Fruit fly (Drosophila melanogaster) whole organism, embryonic: ENCODE data around the gene unc-4.
A peak's percentile ranks its signal among the peaks of the same experiment; 100 is the strongest.

Experiments
- Bgb ChIP-seq: fragments of 200-800 bp; sonication (Bioruptor generic); IDR thresholded peaks from 2 replicates; pipeline ENCODE4 v1.3.6; 2022; ENCODE audit warnings: missing biosample characterization, missing genetic modification characterization; ENCODE audit not compliant: partially characterized antibody
- CG10979 ChIP-seq: fragments of 200-800 bp; sonication (Bioruptor generic); optimal IDR thresholded peaks from 2 replicates; lab custom pipeline; 2018; ENCODE audit warnings: missing biosample characterization, mild to moderate bottlenecking, missing genetic modification characterization, moderate library complexity
- CG11398 ChIP-seq: fragments of 200-800 bp; sonication (Bioruptor generic); optimal IDR thresholded peaks from 2 replicates; lab custom pipeline; 2016; ENCODE audit warnings: missing biosample characterization, missing genetic modification characterization
- CG12104 ChIP-seq: fragments of 200-800 bp; sonication (Bioruptor generic); optimal IDR thresholded peaks from 3 replicates; lab custom pipeline; 2016; ENCODE audit warnings: missing biosample characterization, missing genetic modification characterization
- CG15011 ChIP-seq: fragments of 200-800 bp; sonication (Bioruptor generic); optimal IDR thresholded peaks from 3 replicates; lab custom pipeline; 2018; ENCODE audit warnings: missing biosample characterization, mild to moderate bottlenecking, missing genetic modification characterization
- CG15269 ChIP-seq: fragments of 200-800 bp; sonication (Bioruptor generic); optimal IDR thresholded peaks from 2 replicates; lab custom pipeline; 2018; ENCODE audit warnings: missing biosample characterization, mild to moderate bottlenecking, missing genetic modification characterization, moderate library complexity
- CG1529 ChIP-seq: fragments of 200-800 bp; sonication (Bioruptor generic); optimal IDR thresholded peaks from 3 replicates; lab custom pipeline; 2018; ENCODE audit warnings: missing biosample characterization, missing genetic modification characterization
- CG16815 ChIP-seq: fragments of 200-800 bp; sonication (Bioruptor generic); optimal IDR thresholded peaks from 3 replicates; lab custom pipeline; 2017; ENCODE audit warnings: missing biosample characterization, mild to moderate bottlenecking, missing genetic modification characterization
- CG17568 ChIP-seq: fragments of 200-800 bp; sonication (Bioruptor generic); optimal IDR thresholded peaks from 2 replicates; lab custom pipeline; 2018; ENCODE audit warnings: missing biosample characterization, mild to moderate bottlenecking, missing genetic modification characterization, moderate library complexity
- CG2889 ChIP-seq: fragments of 200-800 bp; sonication (Bioruptor generic); IDR thresholded peaks from 3 replicates; pipeline ENCODE4 v1.3.6; 2022; ENCODE audit warnings: missing biosample characterization, missing genetic modification characterization
- CG30403 ChIP-seq: fragments of 200-800 bp; sonication (Bioruptor generic); optimal IDR thresholded peaks from 3 replicates; lab custom pipeline; 2016; ENCODE audit warnings: missing biosample characterization, missing genetic modification characterization
- CG30431 ChIP-seq: fragments of 200-800 bp; sonication (Bioruptor generic); optimal IDR thresholded peaks from 2 replicates; lab custom pipeline; 2017; ENCODE audit warnings: missing biosample characterization, missing genetic modification characterization
- CG32772 ChIP-seq: fragments of 200-800 bp; sonication (Bioruptor generic); IDR thresholded peaks from 2 replicates; pipeline ENCODE4 v1.3.6; 2022; ENCODE audit warnings: missing biosample characterization, missing genetic modification characterization
- CG34422 ChIP-seq: fragments of 200-800 bp; sonication (Bioruptor generic); IDR thresholded peaks from 3 replicates; pipeline ENCODE4 v1.3.6; 2022; ENCODE audit warnings: missing biosample characterization, missing genetic modification characterization
- CG3726 ChIP-seq: fragments of 200-800 bp; sonication (Bioruptor generic); IDR thresholded peaks from 3 replicates; pipeline ENCODE4, ENCODE4 v1.3.6; 2022; ENCODE audit warnings: missing biosample characterization, missing genetic modification characterization
- CG4328 ChIP-seq: fragments of 200-800 bp; sonication (Bioruptor generic); optimal IDR thresholded peaks from 3 replicates; lab custom pipeline; 2017; ENCODE audit warnings: missing biosample characterization, missing genetic modification reagents, missing genetic modification characterization
- CG5953 ChIP-seq: fragments of 200-800 bp; sonication (Bioruptor generic); IDR thresholded peaks from 2 replicates; pipeline ENCODE4 v1.3.6; 2022; ENCODE audit warnings: missing biosample characterization, missing genetic modification characterization
- CG6689 ChIP-seq: fragments of 200-800 bp; sonication (Bioruptor generic); IDR thresholded peaks from 2 replicates; pipeline ENCODE4 v1.3.6; 2022; ENCODE audit warnings: missing biosample characterization, missing genetic modification characterization
- CG6791 ChIP-seq: fragments of 200-800 bp; sonication (Bioruptor generic); IDR thresholded peaks from 3 replicates; pipeline ENCODE4 v1.3.6; 2022; ENCODE audit warnings: missing biosample characterization, missing genetic modification characterization; ENCODE audit not compliant: partially characterized antibody
- CG7786 ChIP-seq: fragments of 200-800 bp; sonication (Bioruptor generic); optimal IDR thresholded peaks from 2 replicates; lab custom pipeline; 2016; ENCODE audit warnings: missing biosample characterization, missing genetic modification characterization
- CG8281 ChIP-seq: fragments of 200-800 bp; sonication (Bioruptor generic); optimal IDR thresholded peaks from 2 replicates; lab custom pipeline; 2018; ENCODE audit warnings: missing biosample characterization, mild to moderate bottlenecking, missing genetic modification characterization, moderate library complexity
- CG8290 ChIP-seq, 3 experiments: fragments of 200-800 bp; sonication (Bioruptor generic); optimal IDR thresholded peaks; 2 replicates each; lab custom pipeline; 2016 to 2019; ENCODE audit warnings: missing biosample characterization in 3 of 3, missing genetic modification characterization in 3 of 3, mild to moderate bottlenecking in 2 of 3, moderate library complexity in 1 of 3
- CG9727 ChIP-seq: fragments of 200-800 bp; sonication (Bioruptor generic); optimal IDR thresholded peaks from 3 replicates; lab custom pipeline; 2017; ENCODE audit warnings: missing biosample characterization, mild to moderate bottlenecking, missing genetic modification characterization
- CG9797 ChIP-seq: fragments of 200-800 bp; sonication (Bioruptor generic); optimal IDR thresholded peaks from 3 replicates; lab custom pipeline; 2018; ENCODE audit warnings: missing biosample characterization, mild to moderate bottlenecking, missing genetic modification characterization
- CG9817 ChIP-seq: fragments of 200-800 bp; sonication (Bioruptor generic); optimal IDR thresholded peaks from 2 replicates; lab custom pipeline; 2018; ENCODE audit warnings: missing biosample characterization, mild to moderate bottlenecking, missing genetic modification characterization, moderate library complexity
- Camta ChIP-seq: fragments of 200-800 bp; sonication (Bioruptor generic); optimal IDR thresholded peaks from 2 replicates; lab custom pipeline; 2016; ENCODE audit warnings: missing biosample characterization, missing genetic modification characterization
- Dbx ChIP-seq: fragments of 200-800 bp; sonication (Bioruptor generic); IDR thresholded peaks from 3 replicates; pipeline ENCODE4 v1.3.6; 2022; ENCODE audit warnings: missing biosample characterization, missing genetic modification characterization
- Hr39 ChIP-seq: fragments of >200 bp; optimal IDR thresholded peaks from 2 replicates; lab custom pipeline; 2017
- Kr ChIP-seq: fragments of 200-800 bp; sonication (Bioruptor generic); optimal IDR thresholded peaks from 2 replicates; lab custom pipeline; 2017; ENCODE audit warnings: missing biosample characterization, mild to moderate bottlenecking, missing genetic modification characterization
- Mad ChIP-seq: fragments of 200-800 bp; sonication (Bioruptor generic); optimal IDR thresholded peaks from 2 replicates; lab custom pipeline; 2016; ENCODE audit warnings: missing biosample characterization, missing genetic modification characterization
- Meics ChIP-seq: fragments of 200-800 bp; sonication (Bioruptor generic); optimal IDR thresholded peaks from 2 replicates; lab custom pipeline; 2017; ENCODE audit warnings: missing biosample characterization, mild to moderate bottlenecking, missing genetic modification characterization
- Neu2 ChIP-seq: fragments of 200-800 bp; sonication (Bioruptor generic); optimal IDR thresholded peaks from 3 replicates; lab custom pipeline; 2016; ENCODE audit warnings: missing biosample characterization, missing genetic modification characterization, borderline replicate concordance
- Nf-YA ChIP-seq: fragments of 200-800 bp; sonication (Bioruptor generic); IDR thresholded peaks from 2 replicates; pipeline ENCODE4 v1.3.6; 2022; ENCODE audit warnings: missing biosample characterization, missing genetic modification characterization
- Oaz ChIP-seq: fragments of 200-800 bp; sonication (Bioruptor generic); IDR thresholded peaks from 2 replicates; pipeline ENCODE4 v1.3.6; 2022; ENCODE audit warnings: missing biosample characterization, missing genetic modification characterization
- bab2 ChIP-seq: fragments of 200-800 bp; sonication (Bioruptor generic); optimal IDR thresholded peaks from 2 replicates; lab custom pipeline; 2016; ENCODE audit warnings: missing biosample characterization, missing genetic modification characterization
- dimm ChIP-seq: fragments of 200-800 bp; sonication (Bioruptor generic); IDR thresholded peaks from 2 replicates; pipeline ENCODE4 v1.3.6; 2022; ENCODE audit warnings: missing biosample characterization, missing genetic modification characterization
- eyg ChIP-seq: fragments of 200-800 bp; sonication (Bioruptor generic); optimal IDR thresholded peaks from 3 replicates; lab custom pipeline; 2016; ENCODE audit warnings: missing biosample characterization, missing genetic modification characterization
- fd3F ChIP-seq: fragments of 200-800 bp; sonication (Bioruptor generic); optimal IDR thresholded peaks from 2 replicates; lab custom pipeline; 2018; ENCODE audit warnings: missing biosample characterization, mild to moderate bottlenecking, missing genetic modification characterization, moderate library complexity
- hth ChIP-seq: fragments of >200 bp; optimal IDR thresholded peaks from 2 replicates; lab custom pipeline; 2017; ENCODE audit warnings: inconsistent platforms
- jigr1 ChIP-seq: fragments of 200-800 bp; sonication (Bioruptor generic); IDR thresholded peaks from 3 replicates; pipeline ENCODE4 v1.3.6; 2022; ENCODE audit warnings: missing biosample characterization, missing genetic modification characterization
- mirr ChIP-seq: fragments of 200-800 bp; sonication (Bioruptor generic); optimal IDR thresholded peaks from 3 replicates; lab custom pipeline; 2018; ENCODE audit warnings: missing biosample characterization, mild to moderate bottlenecking, missing genetic modification characterization
- nerfin-2 ChIP-seq: fragments of 200-800 bp; sonication (Bioruptor generic); IDR thresholded peaks from 2 replicates; pipeline ENCODE4 v1.3.6; 2022; ENCODE audit warnings: missing biosample characterization, missing genetic modification characterization; ENCODE audit not compliant: partially characterized antibody
- oc ChIP-seq: fragments of 200-800 bp; sonication (Bioruptor generic); optimal IDR thresholded peaks from 2 replicates; lab custom pipeline; 2018; ENCODE audit warnings: missing biosample characterization, mild to moderate bottlenecking, missing genetic modification characterization, moderate library complexity
- onecut ChIP-seq: fragments of 200-800 bp; sonication (Bioruptor generic); IDR thresholded peaks from 2 replicates; pipeline ENCODE4 v1.3.6; 2022; ENCODE audit warnings: missing biosample characterization, missing genetic modification characterization
- seq ChIP-seq: fragments of 200-800 bp; sonication (Bioruptor generic); IDR thresholded peaks from 2 replicates; pipeline ENCODE4 v1.3.6; 2022; ENCODE audit warnings: missing biosample characterization, missing genetic modification characterization
- sisA ChIP-seq: fragments of 200-800 bp; sonication (Bioruptor generic); IDR thresholded peaks from 2 replicates; pipeline ENCODE4 v1.3.6; 2022; ENCODE audit warnings: missing biosample characterization, missing genetic modification characterization
- trh ChIP-seq: fragments of 200-800 bp; sonication (Bioruptor generic); optimal IDR thresholded peaks from 2 replicates; lab custom pipeline; 2016; ENCODE audit warnings: missing biosample characterization, missing genetic modification characterization
- twi ChIP-seq: fragments of 200-800 bp; optimal IDR thresholded peaks from 2 replicates; lab custom pipeline; 2019; ENCODE audit warnings: missing biosample characterization, mild to moderate bottlenecking, missing genetic modification characterization, moderate library complexity
- unpg ChIP-seq: fragments of 200-800 bp; sonication (Bioruptor generic); optimal IDR thresholded peaks from 3 replicates; lab custom pipeline; 2018; ENCODE audit warnings: missing biosample characterization, mild to moderate bottlenecking, missing genetic modification characterization, moderate library complexity
- vvl ChIP-seq: fragments of 200-800 bp; sonication (Bioruptor generic); IDR thresholded peaks from 2 replicates; pipeline ENCODE4 v1.3.6; 2022; ENCODE audit warnings: missing biosample characterization, missing genetic modification characterization

Gene unc-4

DNA sequence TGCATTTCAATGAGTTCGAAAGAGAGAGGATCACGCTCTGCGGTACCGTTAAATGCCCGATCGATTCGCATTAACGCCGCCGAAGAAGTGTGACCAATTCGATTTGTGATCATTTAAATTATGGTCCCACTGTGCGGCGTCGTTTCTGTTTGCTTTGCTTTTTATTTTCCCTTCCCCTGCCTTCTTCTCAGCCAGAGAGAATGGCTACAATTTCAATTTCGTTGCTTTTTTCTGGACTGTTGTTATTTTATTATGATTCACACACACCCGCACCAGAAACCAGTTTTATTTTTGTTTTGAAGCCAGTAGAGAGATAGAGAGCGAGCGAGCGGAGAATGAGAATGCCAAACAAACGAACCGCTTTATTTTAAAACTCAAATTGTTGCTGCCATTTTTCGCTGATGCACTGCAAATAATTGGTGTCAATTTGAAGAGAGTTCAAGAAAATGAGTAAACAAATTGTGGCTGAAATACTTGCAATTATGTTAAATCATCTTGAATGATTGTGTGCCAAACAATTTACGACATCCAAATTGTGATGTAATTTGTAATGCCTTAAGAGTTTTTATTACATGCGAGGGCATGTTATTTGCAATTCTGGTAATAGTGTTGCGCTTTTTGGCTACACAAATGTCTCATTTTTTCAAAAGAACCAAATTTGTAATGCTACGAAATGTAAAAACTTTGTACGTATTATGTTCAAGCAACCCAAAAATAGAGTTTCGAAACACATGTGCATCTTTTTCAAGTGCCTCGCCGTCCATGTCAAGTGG lies 25.6 kb upstream of the unc-4 start (continued):
- TF ChIP-seq CG32772 (GFP tag; lab: Robert Waterston, UW) = no peak
- peak; percentile 48 for TF ChIP-seq CG30403 (GFP tag; lab: Kevin White, UChicago)
- TF ChIP-seq vvl (GFP tag; lab: Robert Waterston, UW) = 0 out of 2 replicates have a peak, but pooled peaks have one; percentile 5
- TF ChIP-seq Dbx (GFP tag; lab: Robert Waterston, UW) = no peak
- TF ChIP-seq jigr1 (GFP tag; lab: Robert Waterston, UW) = no peak
- no peak for TF ChIP-seq CG15011 (GFP tag; lab: Kevin White, UChicago)
- peak; percentile 56 for TF ChIP-seq Camta (GFP tag; lab: Kevin White, UChicago)
- peak; percentile 9 for TF ChIP-seq CG9797 (GFP tag; lab: Kevin White, UChicago)
- peak; percentile 20 for TF ChIP-seq CG12104 (GFP tag; lab: Kevin White, UChicago)
- peak; percentile 37 for TF ChIP-seq CG15269
- TF ChIP-seq eyg (GFP tag; lab: Kevin White, UChicago) = no peak
- TF ChIP-seq trh (GFP tag; lab: Kevin White, UChicago) = no peak
- TF ChIP-seq Kr (GFP tag; lab: Kevin White, UChicago) = no peak
- TF ChIP-seq Nf-YA (GFP tag; lab: Robert Waterston, UW) = no peak
- no peak for TF ChIP-seq mirr (GFP tag; lab: Kevin White, UChicago)
- peak; percentile 15; the same call in 1 of the 2 replicates for TF ChIP-seq sisA (GFP tag; lab: Robert Waterston, UW)
- no peak for TF ChIP-seq CG4328 (GFP tag; lab: Kevin White, UChicago)
- peak; percentile 43 for TF ChIP-seq bab2 (GFP tag; lab: Kevin White, UChicago)
- TF ChIP-seq Meics = peak; percentile 9
- TF ChIP-seq Mad (GFP tag; lab: Kevin White, UChicago) = no peak
- TF ChIP-seq nerfin-2 (GFP tag; lab: Robert Waterston, UW) = no peak
- TF ChIP-seq Oaz (GFP tag; lab: Robert Waterston, UW) = 0 out of 2 replicates have a peak, but pooled peaks have one; percentile 6
- peak; percentile 41 for TF ChIP-seq unpg (GFP tag; lab: Kevin White, UChicago)
- no peak for TF ChIP-seq hth (lab: Kevin White, UChicago)
- no peak for TF ChIP-seq CG5953 (GFP tag; lab: Robert Waterston, UW)
- TF ChIP-seq CG9727 = peak; percentile 15
- no peak for TF ChIP-seq CG30431 (GFP tag; lab: Kevin White, UChicago)
- no peak for TF ChIP-seq seq
- TF ChIP-seq Bgb (GFP tag; lab: Robert Waterston, UW) = peak; percentile 19; the same call in 1 of the 2 replicates
- TF ChIP-seq twi (tag; lab: Kevin White, UChicago) = peak; percentile 72
- TF ChIP-seq Neu2 = no peak
- no peak for TF ChIP-seq CG6689
- no peak for TF ChIP-seq CG9817 (tag; lab: Kevin White, UChicago)
- TF ChIP-seq CG7786 (GFP tag; lab: Kevin White, UChicago) = peak; percentile 31
- TF ChIP-seq CG10979 (tag; lab: Kevin White, UChicago) = peak; percentile 66
- no peak for TF ChIP-seq CG16815 (GFP tag; lab: Kevin White, UChicago)
- TF ChIP-seq onecut (GFP tag; lab: Robert Waterston, UW) = no peak
- no peak for TF ChIP-seq CG11398 (GFP tag; lab: Kevin White, UChicago)
- no peak for TF ChIP-seq oc (tag; lab: Kevin White, UChicago)
- TF ChIP-seq fd3F (GFP tag; lab: Kevin White, UChicago) = peak; percentile 28
- TF ChIP-seq CG2889 (GFP tag; lab: Robert Waterston, UW) = no peak
- no peak for TF ChIP-seq CG17568
- TF ChIP-seq dimm (GFP tag; lab: Robert Waterston, UW) = no peak
- no peak for TF ChIP-seq CG3726 (GFP tag; lab: Robert Waterston, UW)
- no peak for TF ChIP-seq CG8281
- no peak for TF ChIP-seq CG34422 (GFP tag; lab: Robert Waterston, UW)
- TF ChIP-seq CG6791 = peak; percentile 51; the same call in 1 of the 3 replicates
- TF ChIP-seq CG8290 (GFP tag; optimal IDR thresholded peaks at IDR 0.05; lab: Kevin White, UChicago) = no peak
- peak in 1 of 2 experiments; percentile 66 for TF ChIP-seq CG8290 (tag; optimal IDR thresholded peaks at IDR 0.05; lab: Kevin White, UChicago)
- no peak for TF ChIP-seq Hr39 (lab: Kevin White, UChicago)
- no peak for TF ChIP-seq CG1529 (GFP tag; lab: Kevin White, UChicago)
